Fruit fly (Drosophila melanogaster) whole organism, embryonic: ENCODE results near the gene Rad17.

Source experiments
- Blimp-1 ChIP-seq: fragments of 200-800 bp; sonication (Bioruptor generic); optimal IDR thresholded peaks from 3 replicates; lab custom pipeline; 2018; ENCODE audit warnings: missing biosample characterization, missing genetic modification characterization, mild to moderate bottlenecking, moderate library complexity, missing genetic modification reagents
- CG11504 ChIP-seq: fragments of 200-800 bp; sonication (Bioruptor generic); optimal IDR thresholded peaks from 3 replicates; lab custom pipeline; 2019; ENCODE audit warnings: missing biosample characterization, mild to moderate bottlenecking, missing genetic modification characterization, moderate library complexity
- Gug ChIP-seq: fragments of 200-800 bp; sonication (Bioruptor generic); IDR thresholded peaks from 4 replicates; pipeline ENCODE4 v1.3.6; 2022; ENCODE audit warnings: missing biosample characterization, missing genetic modification characterization

- TF ChIP-seq CG11504 (tag; lab: Kevin White, UChicago) (no peak), Blimp-1 (GFP tag; lab: Kevin White, UChicago) (no peak), Gug (GFP tag; lab: Robert Waterston, UW) (no peak)
Measured at dm6 chr3R:14670840-14671239, 7.8 kb upstream of the Rad17 start.
